Fruit fly (Drosophila melanogaster) Kc167 (cell line): ENCODE data around the gene CG32727.

Experiments
- Myc ChIP-seq: fragments of >200 bp; optimal IDR thresholded peaks from 2 replicates; lab custom pipeline; 2017; ENCODE audit warnings: missing external identifiers
- Sin3A ChIP-seq: fragments of >200 bp; optimal IDR thresholded peaks from 2 replicates; lab custom pipeline; 2018; ENCODE audit warnings: missing external identifiers
- h ChIP-seq: fragments of >200 bp; optimal IDR thresholded peaks from 3 replicates; lab custom pipeline; 2018; ENCODE audit warnings: missing external identifiers
- insv ChIP-seq: fragments of >200 bp; optimal IDR thresholded peaks from 3 replicates; lab custom pipeline; 2018; ENCODE audit warnings: missing external identifiers
- psq ChIP-seq: fragments of >200 bp; optimal IDR thresholded peaks from 2 replicates; lab custom pipeline; 2017; ENCODE audit warnings: missing external identifiers
- ttk ChIP-seq: sonication (Bioruptor generic); optimal IDR thresholded peaks from 2 replicates; lab custom pipeline; 2017; ENCODE audit warnings: missing external identifiers

Gene CG32727

DNA sequence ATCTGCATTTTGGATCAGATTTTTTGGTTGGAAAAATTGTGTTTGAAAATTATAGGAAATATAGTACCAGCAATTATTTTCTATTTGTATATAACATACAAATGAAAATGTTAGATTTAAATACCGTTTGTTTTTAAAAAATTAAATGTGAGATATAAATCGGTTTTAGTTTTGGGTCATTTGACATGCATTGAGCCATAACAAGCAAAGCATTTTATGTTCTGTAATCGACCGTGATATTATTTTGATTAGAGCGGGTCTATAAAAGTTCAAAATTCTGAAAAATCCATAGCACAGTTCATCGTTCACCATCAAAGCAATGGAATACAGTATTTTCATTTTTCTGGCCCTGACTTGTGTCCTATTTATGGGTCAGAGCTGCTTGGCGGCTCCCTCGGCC is 9.9 kb downstream of the CG32727 start, which contains the start of gene CG34337:
Gene CG34337 (plus strand): TSS at position 301 of the 400 bp plus-strand sequence.
- TF ChIP-seq psq (lab: Kevin White, UChicago), result no peak
- no peak for TF ChIP-seq Myc (lab: Kevin White, UChicago)
- no peak for TF ChIP-seq insv
- no peak for TF ChIP-seq h (lab: Kevin White, UChicago)

DNA sequence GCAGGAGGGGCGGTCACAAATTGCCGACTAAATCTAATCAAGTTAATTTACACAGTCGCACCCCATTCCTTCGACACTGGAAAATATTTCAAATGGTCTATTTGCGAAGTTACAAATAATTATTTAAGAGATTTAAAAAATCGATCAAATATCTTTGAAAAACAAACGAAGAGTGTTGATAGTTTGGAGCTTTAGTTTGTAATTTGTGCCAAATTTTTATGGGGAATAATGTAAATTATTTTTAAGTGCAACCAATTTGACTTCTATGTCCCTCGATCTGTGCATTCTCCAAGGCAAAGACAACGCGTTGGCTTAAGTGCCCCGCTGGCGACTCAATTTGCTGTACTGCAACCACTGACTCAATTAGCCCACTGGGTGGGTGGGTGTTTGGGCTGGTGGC is 10.9 kb downstream of the CG32727 start:
- TF ChIP-seq ttk (lab: Kevin White, UChicago) (no peak), Myc (lab: Kevin White, UChicago) (no peak), psq (lab: Kevin White, UChicago) (no peak), insv (no peak), h (lab: Kevin White, UChicago) (no peak), Sin3A (lab: Kevin White, UChicago) (no peak)

DNA sequence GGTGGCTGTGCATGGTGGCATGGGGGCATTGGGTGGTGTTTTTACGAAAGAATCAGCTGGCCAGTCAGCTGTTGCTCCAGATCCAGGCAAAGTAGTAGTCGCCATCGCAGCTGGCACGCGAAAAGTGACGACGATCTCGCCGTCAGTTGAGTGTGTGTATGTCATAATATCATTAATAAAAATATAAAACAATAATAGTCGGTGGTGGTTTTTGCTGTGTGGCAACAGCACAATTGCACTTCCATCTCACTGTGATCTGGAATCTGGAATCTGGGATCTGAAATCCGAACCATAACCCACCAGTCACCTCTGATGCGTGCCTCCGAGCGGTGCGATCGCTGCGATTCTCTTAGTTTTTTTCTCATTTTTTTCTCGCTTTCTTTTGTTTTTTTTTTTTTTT is 11.3 kb downstream of the CG32727 start, which contains the start of gene rumpel:
Gene rumpel (plus strand): TSS at position 301 of the 400 bp plus-strand sequence.
- no peak for TF ChIP-seq Myc (lab: Kevin White, UChicago)
- no peak for TF ChIP-seq insv
- TF ChIP-seq Sin3A (lab: Kevin White, UChicago), result no peak
- no peak for TF ChIP-seq h (lab: Kevin White, UChicago)
- TF ChIP-seq psq (lab: Kevin White, UChicago), result no peak
- TF ChIP-seq ttk (lab: Kevin White, UChicago), result no peak

DNA sequence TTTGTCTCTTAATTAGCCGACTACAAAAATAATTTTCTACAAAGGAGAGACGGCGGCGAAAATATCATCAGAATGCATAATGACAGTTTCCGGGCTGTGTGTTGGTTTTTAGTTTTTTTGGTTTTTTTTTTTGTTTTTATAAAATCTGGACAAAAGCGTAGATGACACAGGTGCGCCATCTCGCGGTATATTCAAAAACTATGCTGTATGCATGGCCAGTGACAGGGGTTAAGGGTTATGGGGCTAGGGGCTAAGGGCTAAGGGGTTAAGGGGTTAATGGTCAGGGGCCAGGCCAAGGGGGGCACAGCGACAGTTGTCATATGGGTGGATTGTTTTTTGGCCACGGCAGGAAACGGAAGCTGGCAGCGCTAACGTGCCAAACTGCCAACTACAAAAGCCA is 15.6 kb downstream of the CG32727 start:
- TF ChIP-seq ttk (lab: Kevin White, UChicago) (no peak), Myc (lab: Kevin White, UChicago) (no peak), psq (lab: Kevin White, UChicago) (no peak), Sin3A (lab: Kevin White, UChicago) (no peak), insv (no peak), h (lab: Kevin White, UChicago) (no peak)

DNA sequence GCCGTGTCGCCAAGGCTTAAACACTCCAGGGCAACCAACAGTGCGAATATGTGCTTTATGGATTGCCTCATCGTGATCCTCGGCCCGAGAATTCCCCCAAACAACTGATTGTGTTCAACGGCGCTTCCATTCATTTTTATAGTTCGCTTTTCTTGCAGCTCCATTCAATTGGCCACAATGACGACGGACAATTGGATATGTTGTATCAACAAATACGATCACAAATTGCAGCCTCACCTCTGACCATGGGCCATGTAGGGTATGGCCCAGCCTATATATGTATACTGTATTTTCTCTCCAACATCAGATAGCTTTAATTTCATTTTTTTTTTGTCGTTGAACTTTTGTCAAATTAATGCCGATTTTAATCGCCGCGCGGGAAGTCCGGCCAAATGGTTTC is 17.7 kb downstream of the CG32727 start, which contains the start of gene CG15036:
Gene CG15036 (minus strand): TSS at position 101 of the 400 bp plus-strand sequence.
- TF ChIP-seq ttk (lab: Kevin White, UChicago), result no peak
- no peak for TF ChIP-seq Sin3A (lab: Kevin White, UChicago)
- TF ChIP-seq Myc (lab: Kevin White, UChicago), result no peak
- no peak for TF ChIP-seq h (lab: Kevin White, UChicago)
- TF ChIP-seq psq (lab: Kevin White, UChicago), result no peak

DNA sequence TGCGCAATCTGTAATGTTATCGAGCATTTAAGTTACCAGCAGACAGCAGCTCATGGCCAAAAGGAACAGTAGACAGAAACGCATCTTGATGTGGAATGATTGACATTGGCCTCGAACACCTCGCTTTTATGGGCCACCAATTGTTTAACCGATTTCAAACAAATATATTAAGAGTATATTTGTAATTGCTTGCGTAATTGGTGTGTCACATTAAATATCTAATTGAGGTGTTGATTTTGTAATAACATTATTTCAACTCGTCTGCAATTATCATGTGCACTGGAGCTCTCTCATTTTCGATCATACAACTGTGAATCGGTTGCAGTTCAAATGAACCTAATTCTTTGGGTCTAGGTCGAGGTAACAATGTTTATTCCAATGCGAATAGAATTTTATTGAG is 18.6 kb downstream of the CG32727 start, which contains the start of gene CG32726:
Gene CG32726 (minus strand): TSS at position 101 of the 400 bp plus-strand sequence.
- TF ChIP-seq psq (lab: Kevin White, UChicago), result no peak
- no peak for TF ChIP-seq ttk (lab: Kevin White, UChicago)
- TF ChIP-seq Myc (lab: Kevin White, UChicago), result no peak
- TF ChIP-seq Sin3A (lab: Kevin White, UChicago), result no peak
- TF ChIP-seq h (lab: Kevin White, UChicago), result no peak
- no peak for TF ChIP-seq insv

DNA sequence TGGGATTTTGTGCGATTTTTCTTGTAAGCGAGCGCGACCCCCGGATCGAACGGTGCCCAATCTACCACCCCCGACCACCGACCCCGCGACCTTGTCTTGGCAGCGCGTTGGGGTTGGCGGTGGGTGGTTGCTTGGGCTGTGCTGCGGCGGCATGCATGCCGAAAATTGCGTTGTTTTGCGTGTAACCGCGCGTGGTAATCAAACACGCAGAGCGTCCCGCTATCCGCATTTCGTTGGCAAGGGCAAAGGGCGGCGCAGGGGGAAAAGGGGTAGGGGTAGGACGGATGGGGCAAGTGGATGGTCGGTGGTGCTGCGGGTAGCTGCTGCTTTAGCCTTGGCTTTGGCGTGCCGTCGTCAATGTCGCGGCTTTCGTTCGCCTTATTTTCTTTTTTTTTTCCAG is 25.4 kb downstream of the CG32727 start:
- TF ChIP-seq Sin3A (lab: Kevin White, UChicago), result no peak
- no peak for TF ChIP-seq h (lab: Kevin White, UChicago)
- TF ChIP-seq ttk (lab: Kevin White, UChicago), result no peak
- no peak for TF ChIP-seq insv
- TF ChIP-seq Myc (lab: Kevin White, UChicago), result no peak
- no peak for TF ChIP-seq psq (lab: Kevin White, UChicago)

DNA sequence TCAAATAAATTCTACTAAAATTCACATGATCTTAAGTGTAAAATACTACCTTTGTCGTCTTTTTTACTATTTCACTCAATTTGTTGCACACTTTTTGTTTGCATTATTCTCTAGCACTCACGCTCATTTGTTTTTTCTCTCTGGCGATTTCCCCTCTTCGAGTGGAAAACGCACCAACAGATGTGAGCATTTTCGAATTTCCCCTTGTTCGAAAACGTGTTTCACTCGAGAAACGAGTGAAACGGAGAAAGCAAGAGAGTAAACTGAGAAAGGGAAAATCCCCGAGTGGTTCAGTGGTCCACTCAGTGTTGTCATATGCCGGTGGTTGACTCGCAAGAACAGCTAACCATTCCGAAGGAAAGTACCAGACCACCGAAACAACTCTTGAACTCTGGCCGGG is 38.0 kb downstream of the CG32727 start:
- TF ChIP-seq h (lab: Kevin White, UChicago) (no peak), ttk (lab: Kevin White, UChicago) (no peak), insv (no peak)

DNA sequence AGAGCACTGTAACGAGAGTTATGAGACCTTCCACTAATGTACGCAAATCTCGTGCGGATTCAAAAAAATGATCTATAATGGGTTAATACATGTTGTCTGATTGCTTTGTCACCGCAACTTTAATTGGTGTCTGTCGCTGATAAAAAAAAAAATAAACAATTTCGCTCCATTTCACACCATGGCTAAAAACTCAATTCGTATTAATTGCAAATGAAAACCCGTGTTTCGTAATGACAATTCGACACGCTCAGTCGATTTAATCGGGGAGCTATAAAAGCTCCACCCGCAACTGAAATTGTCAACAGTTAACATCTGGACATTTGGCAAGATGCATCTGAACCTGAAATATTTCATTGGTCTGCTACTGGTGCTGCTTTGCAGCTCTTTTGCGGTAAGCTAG is 44.9 kb downstream of the CG32727 start, which contains the start of gene CG11368:
Gene CG11368 (plus strand): TSS at position 301 of the 400 bp plus-strand sequence.
- TF ChIP-seq Sin3A (lab: Kevin White, UChicago), result no peak
- TF ChIP-seq insv, result no peak
- TF ChIP-seq Myc (lab: Kevin White, UChicago), result no peak

DNA sequence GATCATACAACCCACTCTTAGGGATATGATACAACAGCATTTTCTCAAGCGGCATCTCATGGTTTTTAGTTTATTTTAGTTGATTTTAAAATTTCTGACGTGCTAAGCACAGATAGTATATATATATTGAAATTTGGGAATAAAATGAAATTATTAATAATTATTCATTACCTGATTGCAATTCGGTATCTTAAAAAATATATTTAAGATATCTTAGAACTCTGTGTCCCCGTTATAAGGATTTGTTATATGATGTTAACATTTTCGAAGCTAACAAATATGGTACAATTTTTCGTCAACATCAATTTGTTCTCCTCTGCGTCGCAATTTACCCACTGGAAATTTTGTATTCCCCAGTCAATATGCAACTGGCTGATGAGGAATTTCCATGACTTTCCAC is 46.2 kb downstream of the CG32727 start, which contains the start of gene CG43198:
Gene CG43198 (minus strand): TSS at position 101 of the 400 bp plus-strand sequence.
- TF ChIP-seq Sin3A (lab: Kevin White, UChicago) (no peak), h (lab: Kevin White, UChicago) (no peak), insv (no peak), psq (lab: Kevin White, UChicago) (no peak), Myc (lab: Kevin White, UChicago) (no peak), ttk (lab: Kevin White, UChicago) (no peak)
